Worm (Caenorhabditis elegans): ENCODE measurements around the gene T25B6.3.

DNA sequence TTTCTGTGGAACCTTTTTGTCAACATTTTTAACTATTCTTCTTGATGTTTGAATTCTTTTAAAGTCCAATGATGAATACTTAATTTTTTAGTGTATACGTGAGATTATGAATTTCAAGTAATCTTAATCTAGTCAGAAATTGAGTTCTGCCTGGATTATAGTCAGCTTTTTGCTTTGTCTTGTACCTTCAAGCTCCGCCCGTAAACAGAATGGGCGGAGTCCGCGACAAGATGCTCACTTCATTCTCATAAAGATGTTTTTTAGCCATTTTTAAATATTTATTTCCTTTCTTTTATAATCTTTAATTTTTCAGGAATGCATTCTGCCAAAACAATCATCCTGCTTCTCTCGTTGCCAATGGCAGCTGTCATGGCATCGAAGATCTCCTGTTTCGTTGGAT, 49.5 kb downstream of the T25B6.3 start, which contains the start of gene F47E1.1:
- no peak for TF ChIP-seq F13H6.1 (tag; optimal IDR thresholded peaks at IDR 0.05)
- no peak for TF ChIP-seq pha-4 (tag; optimal IDR thresholded peaks at IDR 0.05)
